Worm (Caenorhabditis elegans): Measurements from ENCODE around the gene srh-186.

The srh-186 gene

ce11 chrV:16002288-16002687 lies 46.7 kb downstream of the srh-186 start, which contains the start of gene nhr-63:
Gene nhr-63, plus strand, starts transcription at chrV:16002588.
- no peak for TF ChIP-seq dmd-4 (tag; optimal IDR thresholded peaks at IDR 0.05)
- no peak for TF ChIP-seq crh-2 (tag; optimal IDR thresholded peaks at IDR 0.05)
- TF ChIP-seq nhr-77 (tag; optimal IDR thresholded peaks at IDR 0.05), result no peak
- no peak for TF ChIP-seq lin-11 (tag; optimal IDR thresholded peaks at IDR 0.05)
- no peak for TF ChIP-seq unc-55 (GFP tag; optimal IDR thresholded peaks at IDR 0.05)
- TF ChIP-seq lin-39 (tag; optimal IDR thresholded peaks at IDR 0.05), result no peak
- no peak for TF ChIP-seq mbf-1 (tag; optimal IDR thresholded peaks at IDR 0.05)
- TF ChIP-seq alr-1 (tag; optimal IDR thresholded peaks at IDR 0.05), result no peak
- TF ChIP-seq elt-3 (tag; optimal IDR thresholded peaks at IDR 0.05), result no peak
- no peak for TF ChIP-seq lin-13 (GFP tag; optimal IDR thresholded peaks at IDR 0.05)
- no peak for TF ChIP-seq aly-2 (tag; optimal IDR thresholded peaks at IDR 0.05)

Data from whole organism, L2 larva.